Fruit fly (Drosophila melanogaster) whole organism, adult: ENCODE results near the gene Fibp.

ENCODE experiments used
- CG11617 ChIP-seq: fragments of 200-800 bp; sonication (Bioruptor generic); optimal IDR thresholded peaks from 2 replicates; lab custom pipeline; 2017; ENCODE audit warnings: mild to moderate bottlenecking, missing biosample characterization, missing genetic modification reagents, missing genetic modification characterization
- CG12768 ChIP-seq: fragments of 200-800 bp; sonication (Bioruptor generic); optimal IDR thresholded peaks from 2 replicates; lab custom pipeline; 2017; ENCODE audit warnings: missing biosample characterization, missing genetic modification characterization, mild to moderate bottlenecking, moderate library complexity, missing genetic modification reagents
- CG14711 ChIP-seq: fragments of 200-800 bp; sonication (Bioruptor generic); optimal IDR thresholded peaks from 2 replicates; lab custom pipeline; 2018; ENCODE audit warnings: missing biosample characterization, mild to moderate bottlenecking, missing genetic modification characterization, moderate library complexity
- CG1620 ChIP-seq: fragments of 200-800 bp; sonication (Bioruptor generic); optimal IDR thresholded peaks from 2 replicates; lab custom pipeline; 2016; ENCODE audit warnings: missing biosample characterization, missing genetic modification characterization
- CG33017 ChIP-seq: fragments of 200-800 bp; sonication (Bioruptor generic); optimal IDR thresholded peaks from 2 replicates; lab custom pipeline; 2018; ENCODE audit warnings: missing biosample characterization, mild to moderate bottlenecking, missing genetic modification characterization, moderate library complexity
- CG5204 ChIP-seq: fragments of 200-800 bp; sonication (Bioruptor generic); optimal IDR thresholded peaks from 2 replicates; lab custom pipeline; 2016; ENCODE audit warnings: missing biosample characterization, missing genetic modification characterization
- CG7045 ChIP-seq: fragments of 200-800 bp; sonication (Bioruptor generic); optimal IDR thresholded peaks from 2 replicates; lab custom pipeline; 2017; ENCODE audit warnings: missing biosample characterization, mild to moderate bottlenecking, missing genetic modification characterization
- CG7101 ChIP-seq: fragments of 200-800 bp; sonication (Bioruptor generic); optimal IDR thresholded peaks from 2 replicates; lab custom pipeline; 2018; ENCODE audit warnings: missing biosample characterization, mild to moderate bottlenecking, missing genetic modification characterization, moderate library complexity
- Clk ChIP-seq: fragments of 200-800 bp; sonication (Bioruptor generic); optimal IDR thresholded peaks from 2 replicates; lab custom pipeline; 2017; ENCODE audit warnings: missing biosample characterization, missing genetic modification characterization
- Crg-1 ChIP-seq: fragments of 200-800 bp; sonication (Bioruptor generic); optimal IDR thresholded peaks from 2 replicates; lab custom pipeline; 2016; ENCODE audit warnings: missing biosample characterization, missing genetic modification characterization
- Hr96 ChIP-seq: fragments of 200-800 bp; sonication (Bioruptor generic); optimal IDR thresholded peaks from 2 replicates; lab custom pipeline; 2016; ENCODE audit warnings: missing biosample characterization, missing genetic modification characterization
- Mnt ChIP-seq: fragments of 200-800 bp; sonication (Bioruptor generic); optimal IDR thresholded peaks from 2 replicates; lab custom pipeline; 2016; ENCODE audit warnings: missing biosample characterization, mild to moderate bottlenecking, missing genetic modification characterization
- bab1 ChIP-seq: fragments of 200-800 bp; sonication (Bioruptor generic); optimal IDR thresholded peaks from 3 replicates; lab custom pipeline; 2019; ENCODE audit warnings: missing biosample characterization, mild to moderate bottlenecking, missing genetic modification characterization, moderate library complexity
- cic ChIP-seq: fragments of 200-800 bp; sonication (Bioruptor generic); optimal IDR thresholded peaks from 2 replicates; lab custom pipeline; 2017; ENCODE audit warnings: missing biosample characterization, mild to moderate bottlenecking, missing genetic modification characterization, moderate library complexity
- cnc ChIP-seq, 2 experiments: fragments of >200 bp; optimal IDR thresholded peaks; 2 replicates each; lab custom pipeline; 2017
- kay ChIP-seq: fragments of 200-800 bp; sonication (Bioruptor generic); peaks from one replicate; lab custom pipeline; 2016; ENCODE audit warnings: missing biosample characterization, missing genetic modification characterization, borderline replicate concordance
- ovo ChIP-seq: fragments of 200-800 bp; sonication (Bioruptor generic); optimal IDR thresholded peaks from 2 replicates; lab custom pipeline; 2016; ENCODE audit warnings: missing biosample characterization, missing genetic modification characterization
- pad ChIP-seq: fragments of 200-800 bp; sonication (Bioruptor generic); optimal IDR thresholded peaks from 3 replicates; lab custom pipeline; 2017; ENCODE audit warnings: missing biosample characterization, missing genetic modification characterization, mild to moderate bottlenecking, moderate library complexity, missing genetic modification reagents
- tj ChIP-seq: fragments of 200-800 bp; sonication (Bioruptor generic); optimal IDR thresholded peaks from 3 replicates; lab custom pipeline; 2017; ENCODE audit warnings: missing biosample characterization, mild to moderate bottlenecking, missing genetic modification characterization, moderate library complexity
- toe ChIP-seq: fragments of 200-800 bp; sonication (Bioruptor generic); optimal IDR thresholded peaks from 2 replicates; lab custom pipeline; 2016; ENCODE audit warnings: missing biosample characterization, missing genetic modification characterization

The Fibp gene

dm6 chr3L:19792717-19793437, 24.9 kb downstream of the Fibp start:
- no peak for TF ChIP-seq toe (GFP tag; lab: Kevin White, UChicago)
- TF ChIP-seq CG7101 (tag; lab: Kevin White, UChicago) = no peak
- no peak for TF ChIP-seq cic (GFP tag; lab: Kevin White, UChicago)
- TF ChIP-seq CG14711 (tag; lab: Kevin White, UChicago) = peak; percentile 91
- no peak for TF ChIP-seq CG33017 (tag; lab: Kevin White, UChicago)
- no peak for TF ChIP-seq ovo (GFP tag; lab: Kevin White, UChicago)
- TF ChIP-seq CG5204 (GFP tag; lab: Kevin White, UChicago) = no peak
- TF ChIP-seq tj (GFP tag; lab: Kevin White, UChicago) = peak; percentile 58
- TF ChIP-seq CG12768 (GFP tag; lab: Kevin White, UChicago) = peak; percentile 65
- no peak for TF ChIP-seq Crg-1
- TF ChIP-seq cnc (optimal IDR thresholded peaks at IDR 0.05; lab: Kevin White, UChicago) = no peak
- no peak for TF ChIP-seq Mnt (GFP tag; lab: Kevin White, UChicago)

- TF ChIP-seq kay (GFP tag; lab: Kevin White, UChicago) = no peak
- TF ChIP-seq CG7101 (tag; lab: Kevin White, UChicago) = no peak
- no peak for TF ChIP-seq Crg-1
- TF ChIP-seq CG1620 (GFP tag; lab: Kevin White, UChicago) = no peak
- no peak for TF ChIP-seq CG11617
- TF ChIP-seq ovo (GFP tag; lab: Kevin White, UChicago) = peak; percentile 35
- peak; percentile 57 for TF ChIP-seq CG12768 (GFP tag; lab: Kevin White, UChicago)
- peak; percentile 16 for TF ChIP-seq CG14711 (tag; lab: Kevin White, UChicago)
- TF ChIP-seq toe (GFP tag; lab: Kevin White, UChicago) = no peak
- TF ChIP-seq tj (GFP tag; lab: Kevin White, UChicago) = peak; percentile 44
- no peak for TF ChIP-seq CG5204 (GFP tag; lab: Kevin White, UChicago)
- TF ChIP-seq Mnt (GFP tag; lab: Kevin White, UChicago) = no peak
- peak; percentile 36 for TF ChIP-seq CG33017 (tag; lab: Kevin White, UChicago)
- peak; percentile 27 for TF ChIP-seq pad
- TF ChIP-seq Clk = no peak
- TF ChIP-seq CG7045 = no peak
- TF ChIP-seq cic (GFP tag; lab: Kevin White, UChicago) = peak; percentile 79
- TF ChIP-seq bab1 (GFP tag; lab: Kevin White, UChicago) = no peak
- TF ChIP-seq cnc (optimal IDR thresholded peaks at IDR 0.05; lab: Kevin White, UChicago) = no peak
- TF ChIP-seq Hr96 (GFP tag; lab: Kevin White, UChicago) = no peak
These were observed 26.1 kb downstream of the Fibp start for dm6 chr3L:19791688-19792073.

- TF ChIP-seq bab1 (GFP tag; lab: Kevin White, UChicago) (peak; percentile 22), tj (GFP tag; lab: Kevin White, UChicago) (peak; percentile 30), CG1620 (GFP tag; lab: Kevin White, UChicago) (no peak), CG12768 (GFP tag; lab: Kevin White, UChicago) (peak; percentile 45), ovo (GFP tag; lab: Kevin White, UChicago) (no peak), cnc (optimal IDR thresholded peaks at IDR 0.05; lab: Kevin White, UChicago) (no peak), CG7101 (tag; lab: Kevin White, UChicago) (peak; percentile 66), CG33017 (tag; lab: Kevin White, UChicago) (peak; percentile 23), CG5204 (GFP tag; lab: Kevin White, UChicago) (peak; percentile 80), pad (peak; percentile 33), kay (GFP tag; lab: Kevin White, UChicago) (peak; percentile 98), CG11617 (peak; percentile 72), Clk (no peak), Hr96 (GFP tag; lab: Kevin White, UChicago) (peak; percentile 74), cic (GFP tag; lab: Kevin White, UChicago) (no peak), Crg-1 (peak; percentile 57), toe (GFP tag; lab: Kevin White, UChicago) (peak; percentile 38), CG7045 (peak; percentile 21), Mnt (GFP tag; lab: Kevin White, UChicago) (peak; percentile 84), CG14711 (tag; lab: Kevin White, UChicago) (no peak)
These were observed 26.7 kb downstream of the Fibp start for dm6 chr3L:19790929-19791687.

dm6 chr3L:19790564-19790928, 27.2 kb downstream of the Fibp start:
- TF ChIP-seq kay (GFP tag; lab: Kevin White, UChicago) (peak; percentile 88), pad (no peak)

- TF ChIP-seq cic (GFP tag; lab: Kevin White, UChicago) (peak; percentile 51), kay (GFP tag; lab: Kevin White, UChicago) (no peak), CG12768 (GFP tag; lab: Kevin White, UChicago) (peak; percentile 30), pad (no peak), cnc (optimal IDR thresholded peaks at IDR 0.05; lab: Kevin White, UChicago) (no peak), CG33017 (tag; lab: Kevin White, UChicago) (no peak), CG11617 (no peak), bab1 (GFP tag; lab: Kevin White, UChicago) (no peak), tj (GFP tag; lab: Kevin White, UChicago) (peak; percentile 5)
These were observed 30.1 kb downstream of the Fibp start for dm6 chr3L:19787632-19788031.
